Fruit fly (Drosophila melanogaster) whole organism, wandering third instar larva: ENCODE results near the gene TSG101.

Source experiments
- CG9705 ChIP-seq: fragments of 200-800 bp; sonication (Bioruptor generic); optimal IDR thresholded peaks from 2 replicates; lab custom pipeline; 2018; ENCODE audit warnings: missing biosample characterization, mild to moderate bottlenecking, missing genetic modification characterization
- CrebA ChIP-seq: fragments of 200-800 bp; sonication (Bioruptor generic); optimal IDR thresholded peaks from 2 replicates; lab custom pipeline; 2016; ENCODE audit warnings: missing biosample characterization, mild to moderate bottlenecking, missing genetic modification characterization, borderline replicate concordance
- Dfd ChIP-seq: fragments of >200 bp; optimal IDR thresholded peaks from 2 replicates; lab custom pipeline; 2017; ENCODE audit warnings: missing biosample characterization, missing genetic modification characterization
- Dif ChIP-seq: fragments of 200-275, 200-300 bp; sonication (Bioruptor generic); optimal IDR thresholded peaks from 2 replicates; lab custom pipeline; 2018; ENCODE audit warnings: missing biosample characterization, missing genetic modification characterization; ENCODE audit not compliant: partially characterized antibody
- Hr78 ChIP-seq: fragments of >200 bp; optimal IDR thresholded peaks from 2 replicates; lab custom pipeline; 2017; ENCODE audit warnings: missing biosample characterization, missing genetic modification characterization
- Hr83 ChIP-seq: fragments of 200-300 bp; sonication (Bioruptor generic); optimal IDR thresholded peaks from 2 replicates; lab custom pipeline; 2016; ENCODE audit warnings: missing biosample characterization, mild to moderate bottlenecking, missing genetic modification characterization, moderate library complexity; ENCODE audit not compliant: poor library complexity, severe bottlenecking
- Jra ChIP-seq: sonication (Bioruptor generic); optimal IDR thresholded peaks from 2 replicates; lab custom pipeline; 2016; ENCODE audit warnings: missing biosample characterization, missing genetic modification characterization
- Mio ChIP-seq: sonication (Bioruptor generic); optimal IDR thresholded peaks from 2 replicates; lab custom pipeline; 2016; ENCODE audit warnings: missing biosample characterization, missing genetic modification characterization
- Myc ChIP-seq: fragments of >200 bp; optimal IDR thresholded peaks from 2 replicates; lab custom pipeline; 2017
- N ChIP-seq: fragments of >200 bp; optimal IDR thresholded peaks from 2 replicates; lab custom pipeline; 2018; ENCODE audit warnings: missing biosample characterization, missing external identifiers, missing genetic modification characterization
- OdsH ChIP-seq: fragments of 200-800 bp; sonication (Bioruptor generic); optimal IDR thresholded peaks from 2 replicates; lab custom pipeline; 2016; ENCODE audit warnings: missing biosample characterization, mild to moderate bottlenecking, missing genetic modification characterization
- Rel ChIP-seq, 2 experiments: fragments of 200-800 bp; sonication (Bioruptor generic) in 1 of 2; optimal IDR thresholded peaks; 2 replicates in 1 of 2; 3 replicates in 1 of 2; lab custom pipeline; 2016 to 2019; ENCODE audit warnings: mild to moderate bottlenecking in 2 of 2, missing biosample characterization in 2 of 2, missing genetic modification characterization in 2 of 2, moderate library complexity in 1 of 2
- Sp1 ChIP-seq: fragments of 200-800 bp; sonication (Bioruptor generic); optimal IDR thresholded peaks from 3 replicates; lab custom pipeline; 2019; ENCODE audit warnings: missing biosample characterization, mild to moderate bottlenecking, missing genetic modification characterization, moderate library complexity
- brk ChIP-seq: fragments of 200-800 bp; sonication (Bioruptor generic); optimal IDR thresholded peaks from 2 replicates; lab custom pipeline; 2016; ENCODE audit warnings: missing biosample characterization, mild to moderate bottlenecking, missing genetic modification characterization
- dl ChIP-seq, 2 experiments: fragments of 175-275, 200-275 bp in 1 of 2; fragments of 200-275 bp in 1 of 2; sonication (Bioruptor generic); optimal IDR thresholded peaks; lab custom pipeline; 2018; ENCODE audit warnings: mild to moderate bottlenecking in 2 of 2, missing biosample characterization in 2 of 2, missing genetic modification characterization in 2 of 2, moderate library complexity in 2 of 2; ENCODE audit not compliant: partially characterized antibody in 2 of 2, insufficient read depth in 1 of 2
- dmrt93B ChIP-seq: fragments of 200-800 bp; sonication (Bioruptor generic); optimal IDR thresholded peaks from 2 replicates; lab custom pipeline; 2018; ENCODE audit warnings: missing biosample characterization, mild to moderate bottlenecking, missing genetic modification characterization
- foxo ChIP-seq, 2 experiments: fragments of 200-800 bp; sonication (Bioruptor generic); optimal IDR thresholded peaks; 2 replicates in 1 of 2; 3 replicates in 1 of 2; lab custom pipeline; 2016 to 2017; ENCODE audit warnings: missing biosample characterization in 2 of 2, missing genetic modification characterization in 2 of 2
- fru ChIP-seq: fragments of 200-800 bp; sonication (Bioruptor generic); optimal IDR thresholded peaks from 3 replicates; lab custom pipeline; 2016; ENCODE audit warnings: missing biosample characterization, mild to moderate bottlenecking, missing genetic modification characterization
- h ChIP-seq: fragments of 200-800 bp; sonication (Bioruptor generic); optimal IDR thresholded peaks from 3 replicates; lab custom pipeline; 2016; ENCODE audit warnings: missing biosample characterization, mild to moderate bottlenecking, missing genetic modification characterization
- jim ChIP-seq: fragments of 175-275, 200-325 bp; sonication (Bioruptor generic); optimal IDR thresholded peaks from 2 replicates; lab custom pipeline; 2016; ENCODE audit warnings: missing biosample characterization, mild to moderate bottlenecking, missing genetic modification characterization
- lola ChIP-seq: fragments of >200 bp; optimal IDR thresholded peaks from 2 replicates; lab custom pipeline; 2017; ENCODE audit warnings: missing biosample characterization, missing genetic modification characterization
- pan ChIP-seq: fragments of >200 bp; optimal IDR thresholded peaks from 2 replicates; lab custom pipeline; 2017
- psq ChIP-seq: fragments of 200-800 bp; sonication (Bioruptor generic); optimal IDR thresholded peaks from 3 replicates; lab custom pipeline; 2017; ENCODE audit warnings: missing biosample characterization, mild to moderate bottlenecking, missing genetic modification characterization, moderate library complexity
- rgr ChIP-seq: fragments of 200-800 bp; sonication (Bioruptor generic); optimal IDR thresholded peaks from 3 replicates; lab custom pipeline; 2016; ENCODE audit warnings: missing biosample characterization, mild to moderate bottlenecking, missing genetic modification characterization
- sage ChIP-seq: fragments of 200-800 bp; sonication (Bioruptor generic); optimal IDR thresholded peaks from 2 replicates; lab custom pipeline; 2016; ENCODE audit warnings: missing biosample characterization, mild to moderate bottlenecking, missing genetic modification characterization
- sv ChIP-seq: fragments of 200-800 bp; sonication (Bioruptor generic); optimal IDR thresholded peaks from 3 replicates; lab custom pipeline; 2016; ENCODE audit warnings: missing biosample characterization, missing genetic modification characterization
- tai ChIP-seq: sonication (Bioruptor generic); optimal IDR thresholded peaks from 2 replicates; lab custom pipeline; 2016; ENCODE audit warnings: missing biosample characterization, missing genetic modification characterization
- usp ChIP-seq: fragments of >200 bp; optimal IDR thresholded peaks from 2 replicates; lab custom pipeline; 2017; ENCODE audit warnings: missing biosample characterization, missing genetic modification characterization
- woc ChIP-seq: sonication (Bioruptor generic); optimal IDR thresholded peaks from 2 replicates; lab custom pipeline; 2016; ENCODE audit warnings: missing biosample characterization, mild to moderate bottlenecking, missing genetic modification characterization

TSG101 gene

DNA sequence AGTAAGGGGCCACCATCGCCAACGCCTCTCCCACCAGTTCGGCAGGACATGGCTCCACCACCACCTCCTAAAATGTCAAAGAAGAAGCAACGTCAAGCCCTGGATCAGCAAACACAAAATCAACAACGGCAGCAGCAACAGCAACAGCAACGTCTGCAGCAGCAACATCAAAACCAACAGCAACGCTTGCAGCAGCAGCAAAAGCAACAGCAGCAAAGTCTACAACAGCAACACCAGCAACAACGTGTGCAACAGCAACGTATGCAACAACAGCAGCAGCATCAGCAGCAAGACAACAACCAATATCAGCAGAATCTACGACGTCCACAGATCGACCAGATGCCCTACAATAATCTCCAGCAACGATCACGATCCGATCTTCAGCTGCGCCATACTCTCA lies 9.5 kb downstream of the TSG101 start:
- TF ChIP-seq Dfd (peak; percentile 90), jim (no peak), dl (GFP tag; optimal IDR thresholded peaks at IDR 0.05; lab: Kevin White, UChicago; ENCODE audit: insufficient read depth in 1 of 2, partially characterized antibody in 2 of 2) (no peak), sv (no peak), foxo (GFP tag; optimal IDR thresholded peaks at IDR 0.05; lab: Kevin White, UChicago) (no peak), pan (lab: Kevin White, UChicago) (no peak), OdsH (GFP tag; lab: Kevin White, UChicago) (no peak)

DNA sequence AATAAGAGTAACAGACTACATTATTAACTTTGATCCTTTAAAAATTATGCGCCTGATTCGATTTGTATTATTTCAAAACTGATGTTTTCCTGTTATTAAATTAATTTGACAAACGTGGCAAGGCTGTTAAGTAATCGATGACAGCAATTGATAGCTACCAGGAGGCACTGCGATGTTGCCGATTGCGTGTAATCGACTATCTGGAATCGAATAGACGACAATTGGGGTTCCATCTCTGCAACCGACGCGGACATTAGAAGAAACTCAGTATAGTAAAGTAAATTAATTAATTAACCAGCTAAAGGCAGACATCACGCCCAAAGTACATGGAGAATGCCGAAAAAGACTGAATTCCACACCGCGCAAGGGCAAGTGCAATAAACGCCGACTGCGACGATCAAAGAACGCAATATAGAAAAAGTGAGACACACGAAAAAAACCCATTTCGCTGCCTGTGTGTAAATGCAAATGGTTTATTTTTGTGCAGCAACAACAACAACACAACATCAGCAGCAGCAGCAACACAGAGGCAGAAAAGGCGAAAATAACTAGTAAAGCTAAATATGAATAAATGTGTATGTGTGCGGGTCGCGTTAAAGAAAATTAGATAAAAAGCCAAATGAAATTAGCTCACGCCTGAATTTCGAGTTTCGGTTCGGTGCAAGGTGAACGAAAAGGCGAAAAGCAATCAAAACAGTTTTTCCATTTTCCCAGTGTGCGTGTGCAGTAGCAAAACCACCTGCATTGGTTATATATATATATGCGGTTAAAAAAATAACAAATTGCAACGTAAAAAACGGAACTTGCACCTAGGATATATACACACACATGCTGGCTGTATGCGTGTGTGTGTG lies 11.7 kb downstream of the TSG101 start, which contains the start of gene sina:
TSS of gene sina (plus strand) at position 219 of the 854 bp plus-strand sequence.
- peak; percentile 13 for TF ChIP-seq Sp1 (GFP tag; lab: Kevin White, UChicago)
- no peak for TF ChIP-seq Rel (GFP tag; optimal IDR thresholded peaks at IDR 0.05; lab: Kevin White, UChicago)
- peak; percentile 78 for TF ChIP-seq Rel (tag; optimal IDR thresholded peaks at IDR 0.05; lab: Kevin White, UChicago)
- no peak for TF ChIP-seq pan (lab: Kevin White, UChicago)
- TF ChIP-seq jim, result no peak
- TF ChIP-seq, all 38 proteins: peak for 2

DNA sequence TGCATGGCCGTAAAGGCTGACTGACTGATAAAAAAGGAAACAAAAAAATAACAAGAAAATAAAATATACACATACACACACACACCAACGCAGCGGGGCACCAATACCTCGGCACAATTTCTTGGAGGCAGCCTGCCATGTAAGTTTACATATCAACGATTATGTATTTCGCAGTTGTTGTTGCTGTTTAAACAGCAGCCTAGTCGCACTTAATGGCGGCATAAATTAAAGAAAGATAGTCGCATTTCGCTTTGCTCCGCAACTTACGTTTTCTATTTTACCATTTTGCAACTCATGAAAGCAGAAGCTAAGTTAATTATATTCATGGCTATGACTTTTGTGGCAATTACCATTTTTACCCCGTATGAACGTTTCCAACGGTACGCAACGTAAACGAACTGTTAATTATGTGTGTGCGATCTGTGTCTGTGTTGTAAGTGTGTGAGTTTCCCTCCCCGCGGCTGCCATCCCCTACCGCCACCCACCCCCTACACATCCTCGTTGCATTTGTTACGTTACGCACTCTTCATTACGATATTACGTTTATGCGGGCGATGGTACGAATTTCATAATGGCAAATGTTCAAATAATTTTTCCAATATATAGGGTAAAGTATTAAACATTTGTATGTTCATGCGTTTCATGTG lies 12.4 kb downstream of the TSG101 start:
- TF ChIP-seq OdsH (GFP tag; lab: Kevin White, UChicago), result no peak
- TF ChIP-seq Dfd, result no peak
- TF ChIP-seq CrebA, result no peak
- no peak for TF ChIP-seq tai (GFP tag; lab: Kevin White, UChicago)
- TF ChIP-seq woc, result no peak
- TF ChIP-seq lola (GFP tag; lab: Kevin White, UChicago), result no peak
- TF ChIP-seq brk (GFP tag; lab: Kevin White, UChicago), result no peak
- no peak for TF ChIP-seq dmrt93B (GFP tag; lab: Kevin White, UChicago)
- TF ChIP-seq Jra (GFP tag; lab: Kevin White, UChicago), result no peak
- TF ChIP-seq N (GFP tag; lab: Kevin White, UChicago), result no peak
- TF ChIP-seq CG9705, result no peak
- TF ChIP-seq usp (GFP tag; lab: Kevin White, UChicago), result no peak
- TF ChIP-seq Myc (lab: Kevin White, UChicago), result no peak
- TF ChIP-seq Sp1 (GFP tag; lab: Kevin White, UChicago), result no peak

DNA sequence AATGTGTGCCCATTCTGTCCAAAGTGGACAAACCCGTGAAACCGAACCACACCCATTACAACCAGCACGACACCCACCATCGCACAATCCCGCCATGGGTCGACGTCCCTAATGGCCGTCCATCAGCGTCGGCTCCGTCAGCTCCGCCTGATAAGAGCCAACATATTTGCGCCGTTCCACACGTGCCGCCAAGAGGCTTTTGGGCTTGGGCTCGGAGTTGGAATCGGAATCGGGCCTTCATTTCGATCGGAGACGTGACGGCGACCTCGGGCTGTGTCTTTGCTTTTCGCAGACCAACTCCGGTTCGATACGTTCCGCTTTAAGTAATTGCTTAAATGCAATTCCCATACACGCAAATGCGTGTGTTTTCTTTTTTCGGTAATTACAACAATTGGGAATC lies 13.2 kb downstream of the TSG101 start:
- TF ChIP-seq Dif (no peak), dl (GFP tag; optimal IDR thresholded peaks at IDR 0.05; lab: Kevin White, UChicago; ENCODE audit: insufficient read depth in 1 of 2, partially characterized antibody in 2 of 2) (no peak), woc (no peak), foxo (GFP tag; optimal IDR thresholded peaks at IDR 0.05; lab: Kevin White, UChicago) (no peak), OdsH (GFP tag; lab: Kevin White, UChicago) (no peak), rgr (GFP tag; lab: Kevin White, UChicago) (no peak), Sp1 (GFP tag; lab: Kevin White, UChicago) (no peak), dmrt93B (GFP tag; lab: Kevin White, UChicago) (no peak), N (GFP tag; lab: Kevin White, UChicago) (no peak), CrebA (no peak), sage (GFP tag; lab: Kevin White, UChicago) (no peak), sv (no peak), Hr78 (GFP tag; lab: Kevin White, UChicago) (no peak), fru (no peak), Hr83 (GFP tag; lab: Kevin White, UChicago) (no peak), Rel (GFP tag; optimal IDR thresholded peaks at IDR 0.05; lab: Kevin White, UChicago) (no peak), Rel (tag; optimal IDR thresholded peaks at IDR 0.05; lab: Kevin White, UChicago) (no peak), h (GFP tag; lab: Kevin White, UChicago) (no peak), pan (lab: Kevin White, UChicago) (no peak), psq (GFP tag; lab: Kevin White, UChicago) (no peak)

DNA sequence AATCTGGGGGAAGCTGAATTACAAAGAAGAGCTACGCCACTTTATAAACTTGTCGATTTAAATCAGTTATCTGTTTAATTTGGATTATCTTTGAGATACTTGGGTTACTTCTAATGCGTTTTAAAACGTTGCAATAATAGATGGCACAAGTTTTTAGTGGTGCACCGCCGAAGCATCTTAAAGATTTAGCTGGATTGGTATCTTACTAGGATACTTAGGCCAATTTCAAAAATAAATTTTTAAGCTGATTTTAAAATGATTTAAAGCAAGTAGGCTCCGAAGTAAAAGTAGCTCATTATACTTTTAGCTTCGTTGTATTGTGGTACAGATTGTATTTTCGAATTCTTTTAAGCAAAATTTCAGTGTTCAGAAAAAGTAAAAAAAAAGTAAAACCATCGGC lies 16.7 kb downstream of the TSG101 start, which contains the start of gene sinah:
TSS of gene sinah (plus strand) at position 301 of the 400 bp plus-strand sequence.
- no peak for TF ChIP-seq Mio (GFP tag; lab: Kevin White, UChicago)
